Worm (Caenorhabditis elegans): ENCODE measurements around the gene fbxa-4.

DNA sequence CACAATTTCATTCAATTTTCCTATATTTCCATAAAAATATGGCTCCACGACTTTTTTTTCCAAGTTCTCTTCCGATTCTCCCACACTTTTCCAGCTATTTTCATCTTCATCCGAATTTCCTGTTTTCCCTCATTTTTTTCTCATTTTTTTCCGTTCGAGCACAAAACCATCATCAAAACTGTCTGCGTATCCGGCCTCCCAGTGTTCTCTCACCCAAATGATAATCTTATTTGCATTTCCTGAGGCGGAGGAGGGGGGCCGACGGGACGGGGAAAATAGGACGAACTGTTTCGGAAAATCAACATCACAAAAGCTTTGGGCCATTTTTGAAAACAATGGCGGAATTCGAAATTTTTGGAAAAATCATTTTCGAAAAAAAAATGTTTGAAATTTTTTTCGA lies 25.0 kb upstream of the fbxa-4 start:
- TF ChIP-seq med-1 (GFP tag; optimal IDR thresholded peaks at IDR 0.05; ENCODE audit: insufficient read depth) (no peak), ref-1 (GFP tag; conservative IDR thresholded peaks at IDR 0.05) (no peak), T22C8.4 (GFP tag; IDR thresholded peaks at IDR 0.05) (no peak), tab-1 (GFP tag; IDR thresholded peaks at IDR 0.05) (no peak), flt-1 (GFP tag; IDR thresholded peaks at IDR 0.05) (no peak), cog-1 (tag; optimal IDR thresholded peaks at IDR 0.05) (no peak), klf-2 (GFP tag; conservative IDR thresholded peaks at IDR 0.05) (no peak)
